In genomic region chr3R:16526697-16527370, dm6 we compare ENCODE assay signal across 4 fruit fly cellular contexts.
A peak's percentile ranks its signal among the peaks of the same experiment; 100 is the strongest.
TF ChIP-seq lines count a peak whose summit lies in the region.

No protein-coding gene starts in this region.

- TF ChIP-seq CTCF in whole organism, embryonic (GFP tag; optimal IDR thresholded peaks at IDR 0.05; lab: Kevin White, UChicago): no peak

TF ChIP-seq in whole organism, embryonic, 481 proteins besides CTCF, POLR2A, EP300 and RAD21 (continues in another document):
- TF ChIP-seq bsh (GFP tag; optimal IDR thresholded peaks at IDR 0.05; lab: Kevin White, UChicago): peak in 1 of 2 experiments; percentile 66
- peak; percentile 56 for TF ChIP-seq nom (GFP tag; optimal IDR thresholded peaks at IDR 0.05; lab: Kevin White, UChicago)
- TF ChIP-seq sqz (GFP tag; optimal IDR thresholded peaks at IDR 0.05; lab: Kevin White, UChicago): peak; percentile 32
- TF ChIP-seq CG1233 (GFP tag; optimal IDR thresholded peaks at IDR 0.05; lab: Kevin White, UChicago): no peak
- TF ChIP-seq CG34376 (GFP tag; optimal IDR thresholded peaks at IDR 0.05; lab: Kevin White, UChicago): no peak
- TF ChIP-seq pros (GFP tag; optimal IDR thresholded peaks at IDR 0.05; lab: Kevin White, UChicago): peak; percentile 48
- no peak for TF ChIP-seq CG12769 (tag; optimal IDR thresholded peaks at IDR 0.05; lab: Kevin White, UChicago)
- no peak for TF ChIP-seq trh (GFP tag; optimal IDR thresholded peaks at IDR 0.05; lab: Kevin White, UChicago)
- TF ChIP-seq Meics (GFP tag; optimal IDR thresholded peaks at IDR 0.05; lab: Kevin White, UChicago): no peak
- TF ChIP-seq CG17385 (GFP tag; optimal IDR thresholded peaks at IDR 0.05; lab: Kevin White, UChicago): peak; percentile 3
- TF ChIP-seq tgo (GFP tag; IDR thresholded peaks at IDR 0.05; lab: Robert Waterston, UW): no peak
- TF ChIP-seq Ets65A (GFP tag; lab: Kevin White, UChicago): peak; percentile 90
- TF ChIP-seq HLH54F (GFP tag; optimal IDR thresholded peaks at IDR 0.05; lab: Kevin White, UChicago): no peak
- no peak for TF ChIP-seq CG9876 (GFP tag; optimal IDR thresholded peaks at IDR 0.05; lab: Kevin White, UChicago)
- no peak for TF ChIP-seq usp (GFP tag; optimal IDR thresholded peaks at IDR 0.05; lab: Kevin White, UChicago)
- TF ChIP-seq exex (tag; optimal IDR thresholded peaks at IDR 0.05; lab: Kevin White, UChicago): no peak
- no peak for TF ChIP-seq ac (GFP tag; optimal IDR thresholded peaks at IDR 0.05; lab: Kevin White, UChicago)
- no peak for TF ChIP-seq CG10321 (GFP tag; IDR thresholded peaks at IDR 0.05; lab: Robert Waterston, UW)
- TF ChIP-seq chn (GFP tag; optimal IDR thresholded peaks at IDR 0.05; lab: Kevin White, UChicago): no peak
- TF ChIP-seq Lpt (GFP tag; optimal IDR thresholded peaks at IDR 0.05; lab: Kevin White, UChicago): no peak
- no peak for TF ChIP-seq Hmx (GFP tag; optimal IDR thresholded peaks at IDR 0.05; lab: Kevin White, UChicago)
- no peak for TF ChIP-seq Abd-B (GFP tag; optimal IDR thresholded peaks at IDR 0.05; lab: Kevin White, UChicago)
- TF ChIP-seq hth (optimal IDR thresholded peaks at IDR 0.05; lab: Kevin White, UChicago): no peak
- no peak for TF ChIP-seq croc (GFP tag; conservative IDR thresholded peaks at IDR 0.05; lab: Robert Waterston, UW)

TF ChIP-seq in whole organism, prepupa, 60 proteins besides CTCF, POLR2A, EP300 and RAD21 (continues in another document):
- TF ChIP-seq CG6163 (GFP tag; IDR thresholded peaks at IDR 0.05; lab: Robert Waterston, UW) (peak; percentile 83), cyc (GFP tag; optimal IDR thresholded peaks at IDR 0.05; lab: Kevin White, UChicago) (peak; percentile 47), CG7368 (GFP tag; optimal IDR thresholded peaks at IDR 0.05; lab: Kevin White, UChicago) (peak; percentile 58), eg (GFP tag; IDR thresholded peaks at IDR 0.05; lab: Robert Waterston, UW) (no peak), fkh (GFP tag; optimal IDR thresholded peaks at IDR 0.05; lab: Kevin White, UChicago) (no peak), CG3032 (tag; optimal IDR thresholded peaks at IDR 0.05; lab: Kevin White, UChicago) (peak; percentile 70), Gug (GFP tag; IDR thresholded peaks at IDR 0.05; lab: Robert Waterston, UW) (no peak), Ets96B (tag; optimal IDR thresholded peaks at IDR 0.05; lab: Kevin White, UChicago) (peak; percentile 86), CG8119 (GFP tag; IDR thresholded peaks at IDR 0.05; lab: Robert Waterston, UW) (peak; percentile 72), CG1621 (tag; optimal IDR thresholded peaks at IDR 0.05; lab: Kevin White, UChicago) (peak; percentile 65), Eip75B (GFP tag; optimal IDR thresholded peaks at IDR 0.05; lab: Kevin White, UChicago) (peak; percentile 68), CG8319 (GFP tag; optimal IDR thresholded peaks at IDR 0.05; lab: Kevin White, UChicago) (peak; percentile 36), dac (GFP tag; optimal IDR thresholded peaks at IDR 0.05; lab: Kevin White, UChicago) (no peak), Hr4 (GFP tag; optimal IDR thresholded peaks at IDR 0.05; lab: Kevin White, UChicago) (peak; percentile 59), net (GFP tag; optimal IDR thresholded peaks at IDR 0.05; lab: Kevin White, UChicago) (peak; percentile 69), CG9139 (GFP tag; optimal IDR thresholded peaks at IDR 0.05; lab: Kevin White, UChicago) (peak; percentile 48), CG11762 (GFP tag; optimal IDR thresholded peaks at IDR 0.05; lab: Kevin White, UChicago; ENCODE audit: insufficient read depth) (peak; percentile 73), CG6854 (GFP tag; optimal IDR thresholded peaks at IDR 0.05; lab: Kevin White, UChicago) (no peak), Hr39 (GFP tag; optimal IDR thresholded peaks at IDR 0.05; lab: Kevin White, UChicago) (peak; percentile 50), esn (GFP tag; optimal IDR thresholded peaks at IDR 0.05; lab: Kevin White, UChicago) (peak; percentile 58), Met (GFP tag; optimal IDR thresholded peaks at IDR 0.05; lab: Kevin White, UChicago) (peak; percentile 72), CG10631 (GFP tag; optimal IDR thresholded peaks at IDR 0.05; lab: Kevin White, UChicago) (peak; percentile 81), CG32006 (GFP tag; optimal IDR thresholded peaks at IDR 0.05; lab: Kevin White, UChicago) (peak; percentile 73), lz (GFP tag; optimal IDR thresholded peaks at IDR 0.05; lab: Kevin White, UChicago) (peak; percentile 38)

TF ChIP-seq in whole organism, pupa, 21 proteins besides CTCF, POLR2A, EP300 and RAD21:
- TF ChIP-seq EcR (GFP tag; optimal IDR thresholded peaks at IDR 0.05; lab: Kevin White, UChicago): peak; percentile 19
- TF ChIP-seq CG12605 (GFP tag; IDR thresholded peaks at IDR 0.05; lab: Robert Waterston, UW): no peak
- TF ChIP-seq CG32121 (GFP tag; IDR thresholded peaks at IDR 0.05; lab: Robert Waterston, UW): no peak
- peak; percentile 13 for TF ChIP-seq Snoo (tag; optimal IDR thresholded peaks at IDR 0.05; lab: Kevin White, UChicago)
- TF ChIP-seq fd96Ca (GFP tag; IDR thresholded peaks at IDR 0.05; lab: Robert Waterston, UW): 0 out of 3 replicates have a peak, but pooled peaks have one; percentile 25
- TF ChIP-seq Pif1A (GFP tag; optimal IDR thresholded peaks at IDR 0.05; lab: Kevin White, UChicago): peak; percentile 60
- TF ChIP-seq CG34367 (tag; optimal IDR thresholded peaks at IDR 0.05; lab: Kevin White, UChicago): peak; percentile 76
- peak; percentile 86 for TF ChIP-seq CG9948 (tag; optimal IDR thresholded peaks at IDR 0.05; lab: Kevin White, UChicago)
- TF ChIP-seq CG8159 (tag; optimal IDR thresholded peaks at IDR 0.05; lab: Kevin White, UChicago): peak; percentile 85
- TF ChIP-seq D1 (tag; optimal IDR thresholded peaks at IDR 0.05; lab: Kevin White, UChicago): peak; percentile 81
- TF ChIP-seq CG8301 (tag; optimal IDR thresholded peaks at IDR 0.05; lab: Kevin White, UChicago): peak; percentile 87
- peak; percentile 69 for TF ChIP-seq CG13204 (GFP tag; optimal IDR thresholded peaks at IDR 0.05; lab: Kevin White, UChicago)
- no peak for TF ChIP-seq CG4496 (GFP tag; IDR thresholded peaks at IDR 0.05; lab: Robert Waterston, UW)
- no peak for TF ChIP-seq rn (GFP tag; IDR thresholded peaks at IDR 0.05; lab: Robert Waterston, UW)
- TF ChIP-seq Pif1B (GFP tag; optimal IDR thresholded peaks at IDR 0.05; lab: Kevin White, UChicago): peak; percentile 36
- TF ChIP-seq CG10348 (GFP tag; IDR thresholded peaks at IDR 0.05; lab: Robert Waterston, UW): no peak
- peak; percentile 95 for TF ChIP-seq CG17806 (tag; optimal IDR thresholded peaks at IDR 0.05; lab: Kevin White, UChicago)
- peak; percentile 82 for TF ChIP-seq CG15710 (tag; optimal IDR thresholded peaks at IDR 0.05; lab: Kevin White, UChicago)
- peak; percentile 30; the same call in 1 of the 2 replicates for TF ChIP-seq Ets98B (GFP tag; IDR thresholded peaks at IDR 0.05; lab: Robert Waterston, UW)
- TF ChIP-seq CG14655 (GFP tag; optimal IDR thresholded peaks at IDR 0.05; lab: Kevin White, UChicago): peak; percentile 86
- TF ChIP-seq gl (tag; optimal IDR thresholded peaks at IDR 0.05; lab: Kevin White, UChicago): peak; percentile 83

TF ChIP-seq in whole organism, wandering third instar larva, 38 proteins besides CTCF, POLR2A, EP300 and RAD21:
- TF ChIP-seq psq (GFP tag; optimal IDR thresholded peaks at IDR 0.05; lab: Kevin White, UChicago) (peak; percentile 22), N (GFP tag; optimal IDR thresholded peaks at IDR 0.05; lab: Kevin White, UChicago) (no peak), CG32264 (GFP tag; optimal IDR thresholded peaks at IDR 0.05; lab: Kevin White, UChicago) (no peak), fru (GFP tag; optimal IDR thresholded peaks at IDR 0.05; lab: Kevin White, UChicago) (peak; percentile 40), ey (GFP tag; optimal IDR thresholded peaks at IDR 0.05; lab: Kevin White, UChicago) (peak; percentile 50), foxo (GFP tag; optimal IDR thresholded peaks at IDR 0.05; lab: Kevin White, UChicago) (peak in 1 of 2 experiments; percentile 18), dl (GFP tag; optimal IDR thresholded peaks at IDR 0.05; lab: Kevin White, UChicago; ENCODE audit: insufficient read depth in 1 of 2, partially characterized antibody in 2 of 2) (no peak), OdsH (GFP tag; optimal IDR thresholded peaks at IDR 0.05; lab: Kevin White, UChicago) (peak; percentile 20), lola (GFP tag; optimal IDR thresholded peaks at IDR 0.05; lab: Kevin White, UChicago) (no peak), rgr (GFP tag; optimal IDR thresholded peaks at IDR 0.05; lab: Kevin White, UChicago) (peak; percentile 23), HLH106 (tag; optimal IDR thresholded peaks at IDR 0.05; lab: Kevin White, UChicago) (no peak), h (GFP tag; optimal IDR thresholded peaks at IDR 0.05; lab: Kevin White, UChicago) (peak; percentile 56), CrebA (GFP tag; optimal IDR thresholded peaks at IDR 0.05; lab: Kevin White, UChicago; ENCODE audit: borderline replicate concordance) (no peak), br (GFP tag; optimal IDR thresholded peaks at IDR 0.05; lab: Kevin White, UChicago) (peak; percentile 10)

Comparison
In these comparisons a context has a peak if more than half of its experiments do, and no peak if none do; other contexts are left out.
1. Of the 7 proteins assayed by ChIP-seq in both whole organism, embryonic and whole organism, prepupa: peak only in whole organism, embryonic: none; only in whole organism, prepupa: Blimp-1, CG16779, Hr39 and Lpt; in both: none; in neither: 3.